Worm (Caenorhabditis elegans) whole organism, L4 larva: ENCODE measurements around the gene C16D9.9.
A peak's percentile ranks its signal among the peaks of the same experiment; 100 is the strongest.

Source experiments
- F26F4.8 ChIP-seq: fragments of 200-800 bp; sonication (Bioruptor generic); conservative IDR thresholded peaks from 2 replicates; pipeline ENCODE4 v1.3.6; 2022; ENCODE audit warnings: missing genetic modification characterization, missing compliant biosample characterization
- F37D6.2 ChIP-seq: sonication (generic microtip); optimal IDR thresholded peaks from 2 replicates; lab custom pipeline; 2016; ENCODE audit warnings: mild to moderate bottlenecking, missing genetic modification characterization, missing compliant biosample characterization
- F44E2.7 ChIP-seq: fragments of 200-800 bp; sonication (Bioruptor generic); IDR thresholded peaks from 2 replicates; pipeline ENCODE4 v2.1.2; 2022; ENCODE audit warnings: missing genetic modification characterization, missing compliant biosample characterization
- Y5F2A.4 ChIP-seq: fragments of 200-800 bp; sonication (Bioruptor generic); optimal IDR thresholded peaks from 2 replicates; lab custom pipeline; 2018; ENCODE audit warnings: mild to moderate bottlenecking, missing genetic modification characterization, missing compliant biosample characterization
- Y75B8A.6 ChIP-seq: fragments of 200-800 bp; sonication (Bioruptor generic); IDR thresholded peaks from 2 replicates; pipeline ENCODE4 v1.3.6; 2022; ENCODE audit warnings: missing genetic modification reagents, missing genetic modification characterization, missing compliant biosample characterization
- ZK337.2 ChIP-seq: fragments of 200-800 bp; sonication (Bioruptor generic); IDR thresholded peaks from 2 replicates; pipeline ENCODE4 v1.3.6; 2022; ENCODE audit warnings: missing genetic modification reagents, missing genetic modification characterization, missing compliant biosample characterization
- arid-1 ChIP-seq: fragments of 200-800 bp; sonication (Bioruptor generic); conservative IDR thresholded peaks from 2 replicates; pipeline ENCODE4 v1.3.6; 2022; ENCODE audit warnings: missing genetic modification reagents, missing genetic modification characterization, missing compliant biosample characterization
- ceh-44 ChIP-seq: fragments of 200-800 bp; sonication (Bioruptor generic); IDR thresholded peaks from 2 replicates; pipeline ENCODE4 v1.3.6; 2022; ENCODE audit warnings: missing genetic modification reagents, missing genetic modification characterization, missing compliant biosample characterization
- ceh-82 ChIP-seq: sonication (generic microtip); optimal IDR thresholded peaks from 2 replicates; lab custom pipeline; 2017; ENCODE audit warnings: missing biosample characterization, missing genetic modification characterization
- ces-1 ChIP-seq: fragments of 150-350 bp; sonication (generic microtip); optimal IDR thresholded peaks from 4 replicates; lab custom pipeline; 2014; ENCODE audit warnings: missing biosample characterization, missing genetic modification reagents, missing genetic modification characterization
- cey-2 ChIP-seq: sonication (generic microtip); optimal IDR thresholded peaks from 3 replicates; lab custom pipeline; 2017; ENCODE audit warnings: missing genetic modification characterization, mild to moderate bottlenecking, missing compliant biosample characterization, antibody characterized with exemption, borderline replicate concordance; ENCODE audit not compliant: insufficient read depth
- daf-12 ChIP-seq: fragments of 150-350 bp; optimal IDR thresholded peaks from 2 replicates; lab custom pipeline; 2014; ENCODE audit warnings: missing biosample characterization, missing genetic modification reagents, missing genetic modification characterization
- daf-16 ChIP-seq, 3 experiments: sonication (generic microtip); optimal IDR thresholded peaks; 2 replicates each; lab custom pipeline; 2016 to 2017; ENCODE audit warnings: missing genetic modification characterization in 3 of 3, missing genetic modification reagents in 3 of 3, mild to moderate bottlenecking in 2 of 3, missing compliant biosample characterization in 2 of 3, missing biosample characterization in 1 of 3, moderate library complexity in 1 of 3
- daf-19 ChIP-seq: fragments of 200-800 bp; sonication (Bioruptor generic); conservative IDR thresholded peaks from 2 replicates; pipeline ENCODE4 v1.3.6; 2022; ENCODE audit warnings: missing genetic modification characterization, missing compliant biosample characterization
- dmd-8 ChIP-seq: fragments of 200-800 bp; sonication (Bioruptor generic); IDR thresholded peaks from 2 replicates; pipeline ENCODE4 v1.3.6; 2022; ENCODE audit warnings: missing genetic modification characterization, missing compliant biosample characterization
- dmd-9 ChIP-seq: fragments of 200-800 bp; sonication (Bioruptor generic); IDR thresholded peaks from 2 replicates; pipeline ENCODE4 v1.3.6; 2022; ENCODE audit warnings: missing genetic modification reagents, missing genetic modification characterization, missing compliant biosample characterization
- dve-1 ChIP-seq: sonication (generic microtip); optimal IDR thresholded peaks from 2 replicates; lab custom pipeline; 2017; ENCODE audit warnings: antibody characterized with exemption, mild to moderate bottlenecking, missing genetic modification characterization, missing compliant biosample characterization; ENCODE audit not compliant: insufficient read depth
- fkh-10 ChIP-seq: fragments of 150-350 bp; optimal IDR thresholded peaks from 2 replicates; lab custom pipeline; 2014; ENCODE audit warnings: missing biosample characterization, missing genetic modification reagents, missing genetic modification characterization
- fos-1 ChIP-seq: fragments of 150-350 bp; optimal IDR thresholded peaks from 2 replicates; lab custom pipeline; 2014; ENCODE audit warnings: missing biosample characterization, missing genetic modification characterization
- gei-8 ChIP-seq: fragments of 200-800 bp; sonication (Bioruptor generic); optimal IDR thresholded peaks from 2 replicates; lab custom pipeline; 2018; ENCODE audit warnings: mild to moderate bottlenecking, missing genetic modification characterization, missing compliant biosample characterization
- hmg-1.1 ChIP-seq: fragments of 200-800 bp; sonication (Bioruptor generic); IDR thresholded peaks from 2 replicates; pipeline ENCODE4 v1.3.6; 2022; ENCODE audit warnings: missing genetic modification reagents, missing genetic modification characterization, missing compliant biosample characterization
- lim-7 ChIP-seq: fragments of 200-800 bp; sonication (Bioruptor generic); IDR thresholded peaks from 2 replicates; pipeline ENCODE4 v1.3.6; 2022; ENCODE audit warnings: missing genetic modification characterization, missing compliant biosample characterization
- lin-15B ChIP-seq: fragments of 150-350 bp; sonication (generic microtip); optimal IDR thresholded peaks from 3 replicates; lab custom pipeline; 2014; ENCODE audit warnings: missing biosample characterization, missing genetic modification characterization
- lir-3 ChIP-seq: sonication (generic microtip); optimal IDR thresholded peaks from 2 replicates; lab custom pipeline; 2016; ENCODE audit warnings: mild to moderate bottlenecking, missing genetic modification characterization, missing compliant biosample characterization
- lsy-2 ChIP-seq, 2 experiments: fragments of 150-350 bp in 1 of 2; sonication (generic microtip) in 1 of 2; optimal IDR thresholded peaks; 2 replicates each; lab custom pipeline; 2014 to 2017; ENCODE audit warnings: missing biosample characterization in 2 of 2, missing genetic modification characterization in 2 of 2
- mdt-29 ChIP-seq: fragments of 200-800 bp; sonication (Bioruptor generic); IDR thresholded peaks from 2 replicates; pipeline ENCODE4 v1.3.6; 2022; ENCODE audit warnings: missing genetic modification reagents, missing genetic modification characterization, missing compliant biosample characterization
- mep-1 ChIP-seq: fragments of 150-350 bp; sonication (generic microtip); optimal IDR thresholded peaks from 3 replicates; lab custom pipeline; 2014; ENCODE audit warnings: missing biosample characterization, missing genetic modification characterization
- mes-2 ChIP-seq: sonication (generic microtip); optimal IDR thresholded peaks from 2 replicates; lab custom pipeline; 2016; ENCODE audit warnings: missing genotype, mild to moderate bottlenecking, missing genetic modification characterization, missing compliant biosample characterization; ENCODE audit not compliant: poor library complexity, severe bottlenecking
- nhr-10 ChIP-seq: fragments of 150-350 bp; optimal IDR thresholded peaks from 2 replicates; lab custom pipeline; 2014; ENCODE audit warnings: missing biosample characterization, missing genetic modification characterization
- nhr-102 ChIP-seq: sonication (generic microtip); optimal IDR thresholded peaks from 2 replicates; lab custom pipeline; 2016; ENCODE audit warnings: mild to moderate bottlenecking, missing genetic modification characterization, moderate library complexity, missing compliant biosample characterization
- nhr-11 ChIP-seq: fragments of 150-350 bp; optimal IDR thresholded peaks from 2 replicates; lab custom pipeline; 2014; ENCODE audit warnings: missing biosample characterization, missing genetic modification characterization
- nhr-111 ChIP-seq: fragments of 200-800 bp; sonication (Bioruptor generic); optimal IDR thresholded peaks from 2 replicates; lab custom pipeline; 2018; ENCODE audit warnings: mild to moderate bottlenecking, missing genetic modification characterization, missing compliant biosample characterization
- nhr-237 ChIP-seq: sonication (generic microtip); optimal IDR thresholded peaks from 2 replicates; lab custom pipeline; 2017; ENCODE audit warnings: missing biosample characterization, missing genetic modification characterization
- nhr-28 ChIP-seq: fragments of 150-350 bp; optimal IDR thresholded peaks from 2 replicates; lab custom pipeline; 2014; ENCODE audit warnings: missing biosample characterization, missing genetic modification characterization
- nhr-41 ChIP-seq: fragments of 200-800 bp; sonication (Bioruptor generic); IDR thresholded peaks from 2 replicates; pipeline ENCODE4 v1.3.6; 2022; ENCODE audit warnings: missing genetic modification reagents, missing genetic modification characterization, missing compliant biosample characterization
- nhr-42 ChIP-seq: fragments of 200-800 bp; sonication (Bioruptor generic); IDR thresholded peaks from 2 replicates; pipeline ENCODE4 v1.3.6; 2022; ENCODE audit warnings: missing genetic modification characterization, missing compliant biosample characterization
- nhr-6 ChIP-seq: fragments of 150-350 bp; optimal IDR thresholded peaks from 2 replicates; lab custom pipeline; 2014; ENCODE audit warnings: missing biosample characterization, missing genetic modification characterization
- nhr-76 ChIP-seq: fragments of 150-350 bp; optimal IDR thresholded peaks from 2 replicates; lab custom pipeline; 2014; ENCODE audit warnings: missing biosample characterization, missing genetic modification characterization
- nhr-77 ChIP-seq: fragments of 150-350 bp; optimal IDR thresholded peaks from 2 replicates; lab custom pipeline; 2014; ENCODE audit warnings: missing biosample characterization, missing genetic modification characterization
- pha-4 ChIP-seq, 2 experiments: fragments of 150-350 bp in 1 of 2; fragments of 200-800 bp in 1 of 2; sonication (Bioruptor generic) in 1 of 2; IDR thresholded peaks in 1 of 2; optimal IDR thresholded peaks in 1 of 2; 2 replicates each; pipeline versions ENCODE4 v1.3.6 to Lab custom; 2014 to 2022; ENCODE audit warnings: missing genetic modification characterization in 2 of 2, missing genetic modification reagents in 2 of 2, missing biosample characterization in 1 of 2, missing compliant biosample characterization in 1 of 2
- pqm-1 ChIP-seq: sonication (generic microtip); optimal IDR thresholded peaks from 2 replicates; lab custom pipeline; 2017; ENCODE audit warnings: missing biosample characterization, missing genetic modification characterization
- rbr-2 ChIP-seq: sonication (generic microtip); optimal IDR thresholded peaks from 2 replicates; lab custom pipeline; 2016; ENCODE audit warnings: missing genotype, missing genetic modification characterization, missing compliant biosample characterization
- spr-3 ChIP-seq: fragments of 200-800 bp; sonication (Bioruptor generic); optimal IDR thresholded peaks from 2 replicates; lab custom pipeline; 2018; ENCODE audit warnings: mild to moderate bottlenecking, missing genetic modification characterization, missing compliant biosample characterization
- unc-130 ChIP-seq: sonication (generic microtip); optimal IDR thresholded peaks from 2 replicates; lab custom pipeline; 2016; ENCODE audit warnings: missing genetic modification reagents, missing genetic modification characterization, missing compliant biosample characterization
- vab-7 ChIP-seq: fragments of 200-800 bp; sonication (Bioruptor generic); IDR thresholded peaks from 2 replicates; pipeline ENCODE4 v1.3.6; 2022; ENCODE audit warnings: missing genetic modification reagents, missing genetic modification characterization, missing compliant biosample characterization
- zag-1 ChIP-seq: fragments of 150-350 bp; optimal IDR thresholded peaks from 2 replicates; lab custom pipeline; 2014; ENCODE audit warnings: missing biosample characterization, missing genetic modification characterization
- zfp-3 ChIP-seq: fragments of 200-800 bp; sonication (Bioruptor generic); conservative IDR thresholded peaks from 2 replicates; pipeline ENCODE4 v1.3.6; 2022; ENCODE audit warnings: missing genetic modification reagents, missing genetic modification characterization, missing compliant biosample characterization
- zip-11 ChIP-seq: fragments of 200-800 bp; sonication (Bioruptor generic); IDR thresholded peaks from 2 replicates; pipeline ENCODE4 v1.3.6; 2022; ENCODE audit warnings: missing genetic modification characterization, missing compliant biosample characterization

Gene C16D9.9

ce11 chrV:8230056-8230455 is 34.0 kb upstream of the C16D9.9 start (continued):
- no peak for TF ChIP-seq daf-12
- no peak for TF ChIP-seq nhr-237 (tag; lab: Kevin White, UChicago)
- TF ChIP-seq daf-19: no peak
- TF ChIP-seq pqm-1 (tag; lab: Kevin White, UChicago): no peak
- TF ChIP-seq nhr-77: no peak
- no peak for TF ChIP-seq nhr-6 (tag; lab: Kevin White, UChicago)
- TF ChIP-seq spr-3 (GFP tag; lab: Kevin White, UChicago): no peak
- no peak for TF ChIP-seq Y5F2A.4 (GFP tag; lab: Kevin White, UChicago)
- TF ChIP-seq nhr-10 (tag; lab: Kevin White, UChicago): no peak
- no peak for TF ChIP-seq daf-16 (GFP tag; optimal IDR thresholded peaks at IDR 0.05; lab: Kevin White, UChicago)
- TF ChIP-seq daf-16 (tag; optimal IDR thresholded peaks at IDR 0.05; lab: Kevin White, UChicago): peak; percentile 33

- TF ChIP-seq daf-16 (GFP tag; optimal IDR thresholded peaks at IDR 0.05; lab: Kevin White, UChicago): peak in 1 of 2 experiments; percentile 38
- TF ChIP-seq daf-16 (tag; optimal IDR thresholded peaks at IDR 0.05; lab: Kevin White, UChicago): peak; percentile 45
- TF ChIP-seq F44E2.7: no peak
- TF ChIP-seq nhr-10 (tag; lab: Kevin White, UChicago): no peak
- TF ChIP-seq rbr-2: peak; percentile 26
- TF ChIP-seq arid-1 (GFP tag; lab: Robert Waterston, UW): no peak
- no peak for TF ChIP-seq ZK337.2 (GFP tag; lab: Robert Waterston, UW)
- TF ChIP-seq nhr-41: 0 out of 2 replicates have a peak, but pooled peaks have one; percentile 32
- no peak for TF ChIP-seq nhr-11 (tag; lab: Kevin White, UChicago)
- TF ChIP-seq fkh-10 (GFP tag; lab: Kevin White, UChicago): no peak
- no peak for TF ChIP-seq Y75B8A.6 (GFP tag; lab: Robert Waterston, UW)
- peak; percentile 49 for TF ChIP-seq nhr-111 (GFP tag; lab: Kevin White, UChicago)
- TF ChIP-seq nhr-42: peak; percentile 39; the same call in 1 of the 2 replicates
- TF ChIP-seq Y5F2A.4 (GFP tag; lab: Kevin White, UChicago): no peak
- no peak for TF ChIP-seq fos-1 (tag; lab: Kevin White, UChicago)
- peak; percentile 70 for TF ChIP-seq lim-7 (GFP tag; lab: Robert Waterston, UW)
- TF ChIP-seq F26F4.8 (GFP tag; lab: Robert Waterston, UW): 0 out of 2 replicates have a peak, but pooled peaks have one; percentile 45
- TF ChIP-seq F37D6.2 (tag; lab: Kevin White, UChicago): no peak
- no peak for TF ChIP-seq ceh-44 (GFP tag; lab: Robert Waterston, UW)
- TF ChIP-seq cey-2 (tag; lab: Kevin White, UChicago): no peak
- no peak for TF ChIP-seq zag-1 (tag; lab: Kevin White, UChicago)
- TF ChIP-seq dmd-8 (GFP tag; lab: Robert Waterston, UW): 0 out of 2 replicates have a peak, but pooled peaks have one; percentile 32
- no peak for TF ChIP-seq nhr-237 (tag; lab: Kevin White, UChicago)
- TF ChIP-seq ceh-82 (tag; lab: Kevin White, UChicago): no peak
- no peak for TF ChIP-seq dmd-9 (GFP tag; lab: Robert Waterston, UW)
- no peak for TF ChIP-seq lin-15B
- peak; percentile 55 for TF ChIP-seq hmg-1.1 (GFP tag; lab: Robert Waterston, UW)
- no peak for TF ChIP-seq mdt-29
- TF ChIP-seq pha-4 (GFP tag; IDR thresholded peaks at IDR 0.05; lab: Robert Waterston, UW): no peak
- TF ChIP-seq pha-4 (tag; optimal IDR thresholded peaks at IDR 0.05; lab: Kevin White, UChicago): no peak
- TF ChIP-seq lir-3 (tag; lab: Kevin White, UChicago): peak; percentile 39
- no peak for TF ChIP-seq nhr-76
- peak; percentile 66 for TF ChIP-seq dve-1 (tag; lab: Kevin White, UChicago)
- TF ChIP-seq gei-8 (GFP tag; lab: Kevin White, UChicago): peak; percentile 18
- peak; percentile 41; the same call in 1 of the 2 replicates for TF ChIP-seq vab-7 (GFP tag; lab: Robert Waterston, UW)
- no peak for TF ChIP-seq unc-130 (GFP tag; lab: Kevin White, UChicago)
- no peak for TF ChIP-seq mes-2 (tag; lab: Kevin White, UChicago)
- no peak for TF ChIP-seq lsy-2 (tag; optimal IDR thresholded peaks at IDR 0.05; lab: Kevin White, UChicago)
- TF ChIP-seq nhr-102 (tag; lab: Kevin White, UChicago): peak; percentile 35
- no peak for TF ChIP-seq ces-1 (GFP tag; lab: Kevin White, UChicago)
- no peak for TF ChIP-seq zip-11 (GFP tag; lab: Robert Waterston, UW)
- TF ChIP-seq mep-1 (tag; lab: Kevin White, UChicago): no peak
- peak; percentile 13 for TF ChIP-seq nhr-28
- no peak for TF ChIP-seq zfp-3 (GFP tag; lab: Robert Waterston, UW)
Measured at ce11 chrV:8235331-8235730, 28.7 kb upstream of the C16D9.9 start.
